Fruit fly (Drosophila melanogaster) whole organism, embryonic: ENCODE data around the gene Ilp7.

Experiments used
- ATbp ChIP-seq: fragments of 200-800 bp; sonication (Bioruptor generic); optimal IDR thresholded peaks from 2 replicates; lab custom pipeline; 2017; ENCODE audit warnings: missing biosample characterization, mild to moderate bottlenecking, missing genetic modification characterization, missing genetic modification reagents
- CG10565 ChIP-seq: fragments of 200-800 bp; sonication (Bioruptor generic); optimal IDR thresholded peaks from 3 replicates; lab custom pipeline; 2016; ENCODE audit warnings: missing biosample characterization, mild to moderate bottlenecking, missing genetic modification characterization
- CG10979 ChIP-seq: fragments of 200-800 bp; sonication (Bioruptor generic); optimal IDR thresholded peaks from 2 replicates; lab custom pipeline; 2018; ENCODE audit warnings: missing biosample characterization, mild to moderate bottlenecking, missing genetic modification characterization, moderate library complexity
- CG11398 ChIP-seq: fragments of 200-800 bp; sonication (Bioruptor generic); optimal IDR thresholded peaks from 2 replicates; lab custom pipeline; 2016; ENCODE audit warnings: missing biosample characterization, missing genetic modification characterization
- CG14667 ChIP-seq: fragments of 200-800 bp; sonication (Bioruptor generic); IDR thresholded peaks from 2 replicates; pipeline ENCODE4 v1.3.6; 2022; ENCODE audit warnings: missing biosample characterization, missing genetic modification characterization
- CG15514 ChIP-seq: fragments of 200-800 bp; sonication (Bioruptor generic); optimal IDR thresholded peaks from 3 replicates; lab custom pipeline; 2017; ENCODE audit warnings: missing biosample characterization, missing genetic modification characterization, mild to moderate bottlenecking, moderate library complexity, missing genetic modification reagents
- CG15601 ChIP-seq: fragments of 200-800 bp; sonication (Bioruptor generic); optimal IDR thresholded peaks from 3 replicates; lab custom pipeline; 2019; ENCODE audit warnings: missing biosample characterization, mild to moderate bottlenecking, missing genetic modification characterization, moderate library complexity
- CG15696 ChIP-seq: fragments of 200-800 bp; sonication (Bioruptor generic); optimal IDR thresholded peaks from 2 replicates; lab custom pipeline; 2019; ENCODE audit warnings: missing biosample characterization, mild to moderate bottlenecking, missing genetic modification characterization, moderate library complexity
- CG17829 ChIP-seq: fragments of 200-800 bp; optimal IDR thresholded peaks from 2 replicates; lab custom pipeline; 2019; ENCODE audit warnings: missing biosample characterization, mild to moderate bottlenecking, missing genetic modification characterization, moderate library complexity
- CG17912 ChIP-seq: fragments of 200-800 bp; sonication (Bioruptor generic); optimal IDR thresholded peaks from 2 replicates; lab custom pipeline; 2018; ENCODE audit warnings: missing biosample characterization, mild to moderate bottlenecking, missing genetic modification characterization
- CG2875 ChIP-seq: fragments of 200-800 bp; sonication (Bioruptor generic); optimal IDR thresholded peaks from 2 replicates; lab custom pipeline; 2017; ENCODE audit warnings: missing biosample characterization, mild to moderate bottlenecking, missing genetic modification characterization, missing genetic modification reagents
- CG32532 ChIP-seq: fragments of 200-800 bp; sonication (Bioruptor generic); IDR thresholded peaks from 2 replicates; pipeline ENCODE4 v1.3.6; 2022; ENCODE audit warnings: missing biosample characterization, missing genetic modification characterization
- CG3281 ChIP-seq: fragments of 200-800 bp; sonication (Bioruptor generic); optimal IDR thresholded peaks from 3 replicates; lab custom pipeline; 2017; ENCODE audit warnings: missing biosample characterization, mild to moderate bottlenecking, missing genetic modification characterization
- CG33557 ChIP-seq: fragments of 200-800 bp; sonication (Bioruptor generic); optimal IDR thresholded peaks from 2 replicates; lab custom pipeline; 2019; ENCODE audit warnings: missing biosample characterization, mild to moderate bottlenecking, missing genetic modification characterization, moderate library complexity
- CG34376 ChIP-seq: fragments of 200-800 bp; sonication (Bioruptor generic); optimal IDR thresholded peaks from 2 replicates; lab custom pipeline; 2018; ENCODE audit warnings: missing biosample characterization, mild to moderate bottlenecking, missing genetic modification characterization
- CG42726 ChIP-seq: fragments of 200-800 bp; sonication (Bioruptor generic); IDR thresholded peaks from 2 replicates; pipeline ENCODE4 v1.3.6; 2022; ENCODE audit warnings: missing biosample characterization, missing genetic modification characterization; ENCODE audit not compliant: partially characterized antibody
- CG43689 ChIP-seq: fragments of 200-800 bp; sonication (Bioruptor generic); IDR thresholded peaks from 2 replicates; pipeline ENCODE4 v1.3.6; 2022; ENCODE audit warnings: missing biosample characterization, missing genetic modification characterization
- CG6175 ChIP-seq: fragments of 200-800 bp; sonication (Bioruptor generic); IDR thresholded peaks from 3 replicates; pipeline ENCODE4 v1.3.6; 2022; ENCODE audit warnings: missing biosample characterization, missing genetic modification characterization
- CG6654 ChIP-seq: fragments of 200-800 bp; sonication (Bioruptor generic); optimal IDR thresholded peaks from 2 replicates; lab custom pipeline; 2017; ENCODE audit warnings: missing biosample characterization, mild to moderate bottlenecking, missing genetic modification characterization
- CG9727 ChIP-seq: fragments of 200-800 bp; sonication (Bioruptor generic); optimal IDR thresholded peaks from 3 replicates; lab custom pipeline; 2017; ENCODE audit warnings: missing biosample characterization, mild to moderate bottlenecking, missing genetic modification characterization
- CrebB ChIP-seq: fragments of 200-800 bp; sonication (Bioruptor generic); optimal IDR thresholded peaks from 3 replicates; lab custom pipeline; 2018; ENCODE audit warnings: missing biosample characterization, mild to moderate bottlenecking, missing genetic modification characterization
- Dll ChIP-seq: fragments of 200-800 bp; sonication (Bioruptor generic); IDR thresholded peaks from 4 replicates; pipeline ENCODE4 v1.3.6; 2022; ENCODE audit warnings: missing biosample characterization, missing genetic modification characterization; ENCODE audit not compliant: partially characterized antibody
- Dref ChIP-seq: fragments of 200-800 bp; sonication (Bioruptor generic); IDR thresholded peaks from 2 replicates; pipeline ENCODE4 v1.3.6; 2022; ENCODE audit warnings: missing biosample characterization, missing genetic modification characterization
- E2f2 ChIP-seq: fragments of 200-800 bp; sonication (Bioruptor generic); IDR thresholded peaks from 2 replicates; pipeline ENCODE4 v1.3.6; 2022; ENCODE audit warnings: missing biosample characterization, missing genetic modification characterization
- HLH4C ChIP-seq: fragments of 200-800 bp; sonication (Bioruptor generic); IDR thresholded peaks from 3 replicates; pipeline ENCODE4 v1.3.6; 2022; ENCODE audit warnings: missing biosample characterization, missing genetic modification characterization; ENCODE audit not compliant: partially characterized antibody
- Hand ChIP-seq: fragments of 200-800 bp; sonication (Bioruptor generic); optimal IDR thresholded peaks from 2 replicates; lab custom pipeline; 2017; ENCODE audit warnings: mild to moderate bottlenecking, missing biosample characterization, missing genetic modification reagents, missing genetic modification characterization
- HmgD ChIP-seq: fragments of 200-800 bp; sonication (Bioruptor generic); optimal IDR thresholded peaks from 3 replicates; lab custom pipeline; 2016; ENCODE audit warnings: missing biosample characterization, missing genetic modification characterization
- Hr3 ChIP-seq: fragments of 200-800 bp; sonication (Bioruptor generic); optimal IDR thresholded peaks from 3 replicates; lab custom pipeline; 2016; ENCODE audit warnings: missing biosample characterization, missing genetic modification characterization
- Lpt ChIP-seq: fragments of >200 bp; optimal IDR thresholded peaks from 2 replicates; lab custom pipeline; 2018; ENCODE audit warnings: missing biosample characterization, missing genetic modification characterization
- Mes4 ChIP-seq: fragments of 200-800 bp; sonication (Bioruptor generic); optimal IDR thresholded peaks from 2 replicates; lab custom pipeline; 2016; ENCODE audit warnings: missing biosample characterization, missing genetic modification characterization
- Ssrp ChIP-seq: fragments of 200-800 bp; sonication (Bioruptor generic); optimal IDR thresholded peaks from 2 replicates; lab custom pipeline; 2018; ENCODE audit warnings: missing biosample characterization, mild to moderate bottlenecking, missing genetic modification characterization, moderate library complexity
- TFAM ChIP-seq: fragments of 200-800 bp; sonication (Bioruptor generic); optimal IDR thresholded peaks from 2 replicates; lab custom pipeline; 2017; ENCODE audit warnings: missing biosample characterization, missing genetic modification characterization, inconsistent platforms
- Xrp1 ChIP-seq: fragments of 200-800 bp; sonication (Bioruptor generic); IDR thresholded peaks from 2 replicates; pipeline ENCODE4 v1.3.6; 2022; ENCODE audit warnings: missing biosample characterization, missing genetic modification characterization
- cg ChIP-seq: fragments of 200-800 bp; sonication (Bioruptor generic); optimal IDR thresholded peaks from 3 replicates; lab custom pipeline; 2019; ENCODE audit warnings: missing biosample characterization, mild to moderate bottlenecking, missing genetic modification characterization, moderate library complexity
- dmrt99B ChIP-seq: fragments of 200-800 bp; sonication (Bioruptor generic); optimal IDR thresholded peaks from 2 replicates; lab custom pipeline; 2018; ENCODE audit warnings: missing biosample characterization, mild to moderate bottlenecking, missing genetic modification characterization, moderate library complexity
- dysf ChIP-seq: fragments of 200-800 bp; sonication (Bioruptor generic); IDR thresholded peaks from 3 replicates; pipeline ENCODE4 v1.3.6; 2022; ENCODE audit warnings: missing biosample characterization, missing genetic modification characterization
- fd102C ChIP-seq: fragments of 200-800 bp; sonication (Bioruptor generic); optimal IDR thresholded peaks from 2 replicates; lab custom pipeline; 2018; ENCODE audit warnings: missing biosample characterization, mild to moderate bottlenecking, missing genetic modification characterization, moderate library complexity
- fd64A ChIP-seq: fragments of 200-800 bp; sonication (Bioruptor generic); optimal IDR thresholded peaks from 3 replicates; lab custom pipeline; 2018; ENCODE audit warnings: missing biosample characterization, mild to moderate bottlenecking, missing genetic modification characterization
- gem ChIP-seq: fragments of 200-800 bp; sonication (Bioruptor generic); optimal IDR thresholded peaks from 2 replicates; lab custom pipeline; 2019; ENCODE audit warnings: missing biosample characterization, mild to moderate bottlenecking, missing genetic modification characterization, moderate library complexity
- gro ChIP-seq: fragments of 200-800 bp; sonication (Bioruptor generic); optimal IDR thresholded peaks from 2 replicates; lab custom pipeline; 2016; ENCODE audit warnings: missing biosample characterization, missing genetic modification characterization
- gsb-n ChIP-seq: fragments of 200-800 bp; sonication (Bioruptor generic); optimal IDR thresholded peaks from 3 replicates; lab custom pipeline; 2018; ENCODE audit warnings: missing biosample characterization, mild to moderate bottlenecking, missing genetic modification characterization
- gt ChIP-seq: fragments of 200-800 bp; sonication (Bioruptor generic); IDR thresholded peaks from 2 replicates; pipeline ENCODE4 v1.3.6; 2022; ENCODE audit warnings: missing biosample characterization, missing genetic modification characterization
- sqz ChIP-seq: fragments of 200-800 bp; sonication (Bioruptor generic); optimal IDR thresholded peaks from 3 replicates; lab custom pipeline; 2018; ENCODE audit warnings: missing biosample characterization, mild to moderate bottlenecking, missing genetic modification characterization
- sr ChIP-seq: fragments of 200-800 bp; sonication (Bioruptor generic); IDR thresholded peaks from 3 replicates; pipeline ENCODE4 v1.3.6; 2022; ENCODE audit warnings: missing biosample characterization, missing genetic modification characterization
- ssp ChIP-seq: fragments of 200-800 bp; sonication (Bioruptor generic); IDR thresholded peaks from 2 replicates; pipeline ENCODE4 v1.3.6; 2022; ENCODE audit warnings: missing biosample characterization, missing genetic modification characterization
- tin ChIP-seq: fragments of 200-800 bp; sonication (Bioruptor generic); optimal IDR thresholded peaks from 3 replicates; lab custom pipeline; 2016; ENCODE audit warnings: missing biosample characterization, missing genetic modification characterization
- zen2 ChIP-seq: fragments of 200-800 bp; sonication (Bioruptor generic); IDR thresholded peaks from 3 replicates; pipeline ENCODE4 v1.3.6; 2022; ENCODE audit warnings: missing biosample characterization, missing genetic modification characterization; ENCODE audit not compliant: partially characterized antibody

Gene Ilp7

dm6 chrX:3686469-3687410 lies 19.3 kb downstream of the Ilp7 start (continued):
- TF ChIP-seq CG9727: peak; percentile 34
- no peak for TF ChIP-seq zen2 (GFP tag; lab: Robert Waterston, UW)
- TF ChIP-seq tin (GFP tag; lab: Kevin White, UChicago): peak; percentile 61
- TF ChIP-seq CG33557: peak; percentile 61
- TF ChIP-seq CG6654: peak; percentile 64
- no peak for TF ChIP-seq CrebB (tag; lab: Kevin White, UChicago)
- TF ChIP-seq Lpt (GFP tag; lab: Kevin White, UChicago): no peak
- TF ChIP-seq Hr3: peak; percentile 69
- no peak for TF ChIP-seq CG10565 (GFP tag; lab: Kevin White, UChicago)
- no peak for TF ChIP-seq sr
- TF ChIP-seq ATbp (GFP tag; lab: Kevin White, UChicago): peak; percentile 80
- TF ChIP-seq CG10979: peak; percentile 84
- TF ChIP-seq gt (GFP tag; lab: Robert Waterston, UW): peak; percentile 44; the same call in 1 of the 2 replicates
- peak; percentile 73 for TF ChIP-seq Ssrp (tag; lab: Kevin White, UChicago)
- TF ChIP-seq CG15696: peak; percentile 47
- TF ChIP-seq HmgD (GFP tag; lab: Kevin White, UChicago): peak; percentile 22
- peak; percentile 58; the same call in 2 of the 3 replicates for TF ChIP-seq dysf (GFP tag; lab: Robert Waterston, UW)
- TF ChIP-seq CG6175: no peak
- peak; percentile 85 for TF ChIP-seq dmrt99B (tag; lab: Kevin White, UChicago)
- 0 out of 2 replicates have a peak, but pooled peaks have one; percentile 9 for TF ChIP-seq CG32532 (GFP tag; lab: Robert Waterston, UW)
- peak; percentile 24 for TF ChIP-seq sqz (GFP tag; lab: Kevin White, UChicago)
- TF ChIP-seq CG43689 (GFP tag; lab: Robert Waterston, UW): no peak
- peak; percentile 77 for TF ChIP-seq gsb-n
- no peak for TF ChIP-seq Dll
- TF ChIP-seq HLH4C: no peak
- no peak for TF ChIP-seq gro
- TF ChIP-seq CG15601 (tag; lab: Kevin White, UChicago): peak; percentile 77
- TF ChIP-seq ssp (GFP tag; lab: Robert Waterston, UW): 0 out of 2 replicates have a peak, but pooled peaks have one; percentile 40
- no peak for TF ChIP-seq CG15514 (GFP tag; lab: Kevin White, UChicago)
- no peak for TF ChIP-seq Dref (GFP tag; lab: Robert Waterston, UW)
- TF ChIP-seq cg (GFP tag; lab: Kevin White, UChicago): peak; percentile 63
- TF ChIP-seq Hand (GFP tag; lab: Kevin White, UChicago): peak; percentile 5
- TF ChIP-seq CG2875 (GFP tag; lab: Kevin White, UChicago): peak; percentile 74
- peak; percentile 80 for TF ChIP-seq CG17829 (tag; lab: Kevin White, UChicago)
- TF ChIP-seq fd102C: no peak
- TF ChIP-seq CG14667 (GFP tag; lab: Robert Waterston, UW): peak; percentile 44; the same call in 1 of the 2 replicates
- no peak for TF ChIP-seq CG34376 (GFP tag; lab: Kevin White, UChicago)
- TF ChIP-seq CG17912 (GFP tag; lab: Kevin White, UChicago): no peak
- no peak for TF ChIP-seq TFAM
- TF ChIP-seq Xrp1: peak; percentile 86
- peak; percentile 38; the same call in 1 of the 2 replicates for TF ChIP-seq E2f2
- peak; percentile 81 for TF ChIP-seq gem (tag; lab: Kevin White, UChicago)
- no peak for TF ChIP-seq CG3281 (GFP tag; lab: Kevin White, UChicago)
- TF ChIP-seq fd64A: peak; percentile 57
- peak; percentile 73 for TF ChIP-seq CG11398
- TF ChIP-seq Mes4: peak; percentile 62
- no peak for TF ChIP-seq CG42726
